Worm (Caenorhabditis elegans) whole organism, L4 larva: Measurements from ENCODE around the gene erfa-1.

Experiments
- F49E8.2 ChIP-seq: sonication (generic microtip); optimal IDR thresholded peaks from 2 replicates; lab custom pipeline; 2016; ENCODE audit warnings: missing compliant biosample characterization, mild to moderate bottlenecking, missing genetic modification characterization, borderline replicate concordance
- aly-2 ChIP-seq: sonication (generic microtip); optimal IDR thresholded peaks from 2 replicates; lab custom pipeline; 2018; ENCODE audit warnings: missing biosample characterization, missing genetic modification characterization
- ceh-82 ChIP-seq: sonication (generic microtip); optimal IDR thresholded peaks from 2 replicates; lab custom pipeline; 2017; ENCODE audit warnings: missing biosample characterization, missing genetic modification characterization
- ctbp-1 ChIP-seq: fragments of 200-800 bp; sonication (Bioruptor generic); IDR thresholded peaks from 2 replicates; pipeline ENCODE4 v1.3.6; 2022; ENCODE audit warnings: missing genetic modification reagents, missing genetic modification characterization, missing compliant biosample characterization
- daf-12 ChIP-seq: fragments of 150-350 bp; optimal IDR thresholded peaks from 2 replicates; lab custom pipeline; 2014; ENCODE audit warnings: missing biosample characterization, missing genetic modification reagents, missing genetic modification characterization
- dpl-1 ChIP-seq: fragments of 150-350 bp; optimal IDR thresholded peaks from 2 replicates; lab custom pipeline; 2014; ENCODE audit warnings: missing biosample characterization, missing genetic modification reagents, missing genetic modification characterization
- fos-1 ChIP-seq: fragments of 150-350 bp; optimal IDR thresholded peaks from 2 replicates; lab custom pipeline; 2014; ENCODE audit warnings: missing biosample characterization, missing genetic modification characterization
- lin-29 ChIP-seq: fragments of 200-800 bp; sonication (Bioruptor generic); IDR thresholded peaks from 2 replicates; pipeline ENCODE4 v1.3.6; 2022; ENCODE audit warnings: missing genetic modification reagents, missing genetic modification characterization, missing compliant biosample characterization
- nhr-111 ChIP-seq: fragments of 200-800 bp; sonication (Bioruptor generic); optimal IDR thresholded peaks from 2 replicates; lab custom pipeline; 2018; ENCODE audit warnings: mild to moderate bottlenecking, missing genetic modification characterization, missing compliant biosample characterization
- nhr-25 ChIP-seq: sonication (generic microtip); optimal IDR thresholded peaks from 2 replicates; lab custom pipeline; 2017; ENCODE audit warnings: missing genetic modification characterization, mild to moderate bottlenecking, missing compliant biosample characterization, antibody characterized with exemption, moderate library complexity, borderline replicate concordance; ENCODE audit not compliant: insufficient read depth

ce11 chrV:6400528-6400927 lies 33.4 kb upstream of the erfa-1 start:
- TF ChIP-seq aly-2 (no peak), nhr-25 (tag; lab: Kevin White, UChicago) (no peak), lin-29 (no peak), nhr-111 (no peak), ctbp-1 (GFP tag; lab: Robert Waterston, UW) (no peak), daf-12 (tag; lab: Kevin White, UChicago) (no peak), fos-1 (tag; lab: Kevin White, UChicago) (no peak), ceh-82 (tag; lab: Kevin White, UChicago) (no peak), F49E8.2 (tag; lab: Kevin White, UChicago) (no peak), dpl-1 (GFP tag; lab: Kevin White, UChicago) (no peak)
